Worm (Caenorhabditis elegans) whole organism, L1 larva: ENCODE data around the gene F19B2.6.

Experiments
- grh-1 ChIP-seq: fragments of 200-800 bp; sonication (Bioruptor generic); IDR thresholded peaks from 2 replicates; pipeline ENCODE4 v1.3.6; 2022; ENCODE audit warnings: missing genetic modification reagents, missing genetic modification characterization, missing compliant biosample characterization
- jun-1 ChIP-seq: fragments of 150-350 bp; optimal IDR thresholded peaks from 2 replicates; lab custom pipeline; 2014; ENCODE audit warnings: missing biosample characterization, missing genetic modification reagents, missing genetic modification characterization
- lin-13 ChIP-seq: fragments of 150-350 bp; optimal IDR thresholded peaks from 2 replicates; lab custom pipeline; 2014; ENCODE audit warnings: missing biosample characterization, missing genetic modification reagents, missing genetic modification characterization
- lin-35 ChIP-seq, 2 experiments: fragments of 150-350 bp; optimal IDR thresholded peaks; 2 replicates each; lab custom pipeline; 2014; ENCODE audit warnings: missing biosample characterization in 2 of 2, missing genetic modification characterization in 2 of 2, missing genetic modification reagents in 2 of 2
- lsy-2 ChIP-seq, 2 experiments: fragments of 150-350 bp; optimal IDR thresholded peaks; 2 replicates each; lab custom pipeline; 2014; ENCODE audit warnings: missing biosample characterization in 2 of 2, missing genetic modification characterization in 2 of 2
- zag-1 ChIP-seq: fragments of 150-350 bp; optimal IDR thresholded peaks from 2 replicates; lab custom pipeline; 2014; ENCODE audit warnings: missing biosample characterization, missing genetic modification characterization

- TF ChIP-seq grh-1 (no peak), zag-1 (no peak), jun-1 (no peak), lin-35 (GFP tag; optimal IDR thresholded peaks at IDR 0.05; lab: Kevin White, UChicago) (no peak), lin-13 (GFP tag; lab: Kevin White, UChicago) (no peak), lsy-2 (tag; optimal IDR thresholded peaks at IDR 0.05; lab: Kevin White, UChicago) (no peak)
These were observed 37.6 kb upstream of the F19B2.6 start, which contains the start of gene ncx-1 for ce11 chrV:20120623-20121165.
